Worm (Caenorhabditis elegans) whole organism, midembryonic: Measurements from ENCODE around the gene mob-1.

Source experiments
- T22C8.4 ChIP-seq: fragments of 200-800 bp; sonication (Bioruptor generic); IDR thresholded peaks from 2 replicates; pipeline ENCODE4 v1.3.6; 2022; ENCODE audit warnings: missing genetic modification characterization, missing compliant biosample characterization
- cog-1 ChIP-seq: sonication (generic microtip); optimal IDR thresholded peaks from 2 replicates; lab custom pipeline; 2016; ENCODE audit warnings: missing genetic modification characterization, missing compliant biosample characterization
- flt-1 ChIP-seq: fragments of 200-800 bp; sonication (Bioruptor generic); IDR thresholded peaks from 2 replicates; pipeline ENCODE4 v1.3.6; 2022; ENCODE audit warnings: missing genetic modification characterization, missing compliant biosample characterization
- klf-2 ChIP-seq: fragments of 200-800 bp; sonication (Bioruptor generic); conservative IDR thresholded peaks from 2 replicates; pipeline ENCODE4 v1.3.6; 2022; ENCODE audit warnings: missing genetic modification reagents, missing genetic modification characterization, missing compliant biosample characterization
- med-1 ChIP-seq: sonication (generic microtip); optimal IDR thresholded peaks from 2 replicates; lab custom pipeline; 2017; ENCODE audit warnings: missing genetic modification characterization, mild to moderate bottlenecking, missing compliant biosample characterization, antibody characterized with exemption, missing genetic modification reagents; ENCODE audit not compliant: insufficient read depth
- ref-1 ChIP-seq: fragments of 200-800 bp; sonication (Bioruptor generic); conservative IDR thresholded peaks from 2 replicates; pipeline ENCODE4 v1.3.6; 2022; ENCODE audit warnings: missing genetic modification reagents, missing genetic modification characterization, missing compliant biosample characterization
- tab-1 ChIP-seq: fragments of 200-800 bp; sonication (Bioruptor generic); IDR thresholded peaks from 2 replicates; pipeline ENCODE4 v1.3.6; 2022; ENCODE audit warnings: missing genetic modification characterization, missing compliant biosample characterization
- ztf-23 ChIP-seq: fragments of 200-800 bp; sonication (Bioruptor generic); IDR thresholded peaks from 2 replicates; pipeline ENCODE4 v1.3.6; 2022; ENCODE audit warnings: missing genetic modification reagents, missing genetic modification characterization, missing compliant biosample characterization
- ztf-29 ChIP-seq: fragments of 200-800 bp; sonication (Bioruptor generic); IDR thresholded peaks from 2 replicates; pipeline ENCODE4 v1.3.6; 2022; ENCODE audit warnings: missing genetic modification reagents, missing genetic modification characterization, missing compliant biosample characterization

mob-1 gene

DNA sequence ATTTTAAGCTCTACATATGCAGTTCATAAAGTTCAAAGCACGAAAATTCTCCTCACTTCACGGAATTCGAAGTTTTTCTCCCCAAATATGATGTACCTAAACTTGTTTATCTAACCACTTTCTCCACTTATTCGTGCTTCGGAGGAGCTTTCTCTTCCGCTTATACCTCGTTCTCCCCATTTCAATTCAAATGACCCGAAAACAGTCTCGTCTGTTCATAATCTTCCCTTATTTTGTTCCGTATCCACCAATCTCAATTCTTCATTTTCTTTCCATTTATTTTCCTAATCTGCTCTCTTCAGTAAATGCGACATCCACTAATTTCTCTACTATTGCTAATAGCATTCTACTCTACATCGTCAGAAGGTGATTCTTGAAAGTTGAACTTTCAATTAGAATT is 25.0 kb downstream of the mob-1 start, which contains the start of gene let-653:
TSS of gene let-653 (plus strand) at position 301 of the 400 bp plus-strand sequence.
- no peak for TF ChIP-seq T22C8.4 (GFP tag; lab: Robert Waterston, UW)
- no peak for TF ChIP-seq med-1 (GFP tag; lab: Kevin White, UChicago)
- TF ChIP-seq flt-1 (GFP tag; lab: Robert Waterston, UW): no peak
- no peak for TF ChIP-seq tab-1 (GFP tag; lab: Robert Waterston, UW)
- no peak for TF ChIP-seq ztf-29
- TF ChIP-seq klf-2 (GFP tag; lab: Robert Waterston, UW): no peak
- no peak for TF ChIP-seq ztf-23 (GFP tag; lab: Robert Waterston, UW)
- TF ChIP-seq ref-1 (GFP tag; lab: Robert Waterston, UW): no peak

DNA sequence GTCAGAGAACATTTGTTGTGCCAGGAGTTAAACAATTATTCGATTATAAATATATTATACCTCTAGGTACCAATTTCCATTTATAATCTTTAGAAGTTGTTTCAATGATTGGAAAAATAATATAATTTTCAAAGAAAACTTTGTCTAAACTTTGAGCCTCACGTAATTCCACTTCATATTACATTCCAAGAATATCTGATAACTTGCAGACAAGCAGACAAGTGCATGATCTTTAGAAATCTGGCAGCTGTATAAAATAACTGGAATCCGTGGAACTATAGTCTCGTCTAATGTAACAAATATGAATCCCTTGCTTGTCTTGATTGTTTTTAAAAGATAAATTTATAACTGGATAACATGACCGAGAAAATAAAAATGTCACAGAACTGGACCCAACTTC is 32.2 kb downstream of the mob-1 start:
- no peak for TF ChIP-seq med-1 (GFP tag; lab: Kevin White, UChicago)
- no peak for TF ChIP-seq ref-1 (GFP tag; lab: Robert Waterston, UW)
- TF ChIP-seq cog-1 (tag; lab: Kevin White, UChicago): no peak
- no peak for TF ChIP-seq flt-1 (GFP tag; lab: Robert Waterston, UW)
- no peak for TF ChIP-seq klf-2 (GFP tag; lab: Robert Waterston, UW)

DNA sequence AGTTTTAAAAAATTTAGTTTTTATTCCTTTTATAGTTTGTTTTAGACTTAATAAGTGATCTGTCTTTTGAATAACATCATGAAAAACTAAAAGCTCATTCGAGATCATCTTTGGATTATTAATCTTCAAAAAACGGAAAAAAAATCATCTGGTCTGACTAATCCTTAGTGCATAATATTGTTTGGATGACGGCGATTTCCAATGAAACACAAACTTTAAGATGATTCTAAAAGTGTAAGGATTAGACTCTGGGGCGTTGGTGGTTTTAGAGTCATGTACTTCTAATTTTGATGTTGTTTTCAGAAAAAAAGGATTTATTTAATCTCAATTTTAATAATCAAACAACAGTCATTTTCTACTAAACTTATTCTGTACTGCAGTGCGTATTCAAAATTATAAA is 33.0 kb downstream of the mob-1 start:
- TF ChIP-seq T22C8.4 (GFP tag; lab: Robert Waterston, UW): no peak
- no peak for TF ChIP-seq klf-2 (GFP tag; lab: Robert Waterston, UW)
- no peak for TF ChIP-seq med-1 (GFP tag; lab: Kevin White, UChicago)
- no peak for TF ChIP-seq ref-1 (GFP tag; lab: Robert Waterston, UW)
- TF ChIP-seq ztf-29: no peak
- no peak for TF ChIP-seq cog-1 (tag; lab: Kevin White, UChicago)
- TF ChIP-seq ztf-23 (GFP tag; lab: Robert Waterston, UW): no peak
- no peak for TF ChIP-seq flt-1 (GFP tag; lab: Robert Waterston, UW)
- no peak for TF ChIP-seq tab-1 (GFP tag; lab: Robert Waterston, UW)

DNA sequence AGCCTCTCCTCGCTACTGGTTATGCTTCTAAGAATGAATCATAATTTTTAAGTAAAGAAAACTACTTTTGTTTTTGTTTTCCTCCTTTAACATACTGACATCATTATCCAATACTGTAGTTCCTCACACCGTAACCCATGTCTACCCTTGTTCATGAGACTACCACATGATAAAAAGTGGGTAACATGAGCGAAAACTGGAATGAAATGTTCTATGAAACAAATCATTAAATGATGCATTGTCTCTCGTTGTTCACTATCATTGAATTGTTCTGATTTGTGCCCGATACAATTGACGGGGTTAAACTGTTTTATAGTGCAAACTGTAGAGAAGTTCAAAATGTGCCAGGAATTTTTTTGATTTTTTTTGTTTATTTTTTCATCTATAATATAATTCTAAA is 37.4 kb downstream of the mob-1 start:
- TF ChIP-seq ztf-23 (GFP tag; lab: Robert Waterston, UW) (no peak), ref-1 (GFP tag; lab: Robert Waterston, UW) (no peak), klf-2 (GFP tag; lab: Robert Waterston, UW) (no peak), med-1 (GFP tag; lab: Kevin White, UChicago) (no peak), tab-1 (GFP tag; lab: Robert Waterston, UW) (no peak), ztf-29 (no peak), cog-1 (tag; lab: Kevin White, UChicago) (no peak), T22C8.4 (GFP tag; lab: Robert Waterston, UW) (no peak), flt-1 (GFP tag; lab: Robert Waterston, UW) (no peak)

DNA sequence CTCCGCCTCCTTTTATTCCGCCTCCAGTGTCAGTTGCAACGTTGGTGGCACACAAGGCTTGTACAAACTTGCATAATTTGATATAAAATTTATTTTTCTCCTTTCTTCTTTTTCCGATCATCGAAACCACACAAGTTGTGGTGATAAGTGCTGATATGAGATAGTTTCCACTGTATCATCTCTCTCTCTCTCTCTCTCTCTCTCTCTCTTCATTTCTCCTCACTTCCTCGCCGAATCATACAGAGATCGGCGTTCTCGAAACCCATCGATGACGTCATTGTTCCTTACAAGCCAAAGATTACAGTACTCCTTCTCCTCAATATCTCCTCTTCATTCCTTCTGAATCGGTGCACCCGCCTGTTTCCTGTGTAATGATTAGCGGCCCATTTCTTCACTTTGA is 39.0 kb downstream of the mob-1 start, which contains the start of gene nhr-43:
TSS of gene nhr-43 (plus strand) at position 233 of the 400 bp plus-strand sequence.
- TF ChIP-seq ztf-23 (GFP tag; lab: Robert Waterston, UW) (no peak), flt-1 (GFP tag; lab: Robert Waterston, UW) (no peak), tab-1 (GFP tag; lab: Robert Waterston, UW) (no peak)

DNA sequence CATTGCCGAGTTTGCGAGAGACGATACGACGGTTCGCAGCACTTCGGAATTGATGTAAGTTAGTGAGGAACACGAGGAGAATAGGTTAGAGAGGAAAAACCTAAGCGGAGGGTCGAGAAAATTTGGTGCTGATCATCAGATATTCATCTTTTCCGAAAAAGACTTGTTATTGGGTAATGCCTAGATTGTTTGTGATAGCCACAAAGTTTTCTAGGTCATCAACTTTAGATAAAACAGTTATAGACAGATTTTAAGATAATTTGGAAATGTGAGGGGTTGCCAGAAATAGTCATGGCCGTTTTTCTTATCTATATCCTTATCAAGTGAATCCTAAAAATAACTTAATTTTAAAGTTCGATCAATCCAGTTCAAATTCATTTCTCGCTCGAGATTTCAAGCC is 40.0 kb downstream of the mob-1 start:
- TF ChIP-seq T22C8.4 (GFP tag; lab: Robert Waterston, UW) (no peak), cog-1 (tag; lab: Kevin White, UChicago) (no peak), ztf-29 (no peak), ztf-23 (GFP tag; lab: Robert Waterston, UW) (no peak), klf-2 (GFP tag; lab: Robert Waterston, UW) (no peak), med-1 (GFP tag; lab: Kevin White, UChicago) (no peak), flt-1 (GFP tag; lab: Robert Waterston, UW) (no peak), ref-1 (GFP tag; lab: Robert Waterston, UW) (no peak), tab-1 (GFP tag; lab: Robert Waterston, UW) (no peak)

DNA sequence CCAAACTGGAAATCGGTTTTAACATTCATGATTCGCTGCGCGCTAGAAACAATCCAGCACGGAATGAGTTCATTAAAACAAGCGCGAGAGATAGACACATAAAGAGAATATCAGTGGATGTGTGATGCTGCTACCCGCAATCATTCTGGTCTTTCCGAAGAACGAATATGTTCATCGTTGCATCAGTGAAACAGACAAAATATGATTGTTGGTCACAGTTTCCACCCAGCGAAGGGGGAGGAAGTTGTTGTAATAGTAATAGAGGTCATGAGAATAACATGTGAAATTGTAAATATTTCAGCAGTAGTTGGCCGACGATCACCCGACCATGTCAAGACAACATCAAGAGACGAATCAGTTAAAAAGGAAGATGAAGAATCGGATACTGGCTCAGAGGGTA is 40.9 kb downstream of the mob-1 start:
- no peak for TF ChIP-seq ref-1 (GFP tag; lab: Robert Waterston, UW)
- TF ChIP-seq cog-1 (tag; lab: Kevin White, UChicago): no peak
- no peak for TF ChIP-seq flt-1 (GFP tag; lab: Robert Waterston, UW)
- TF ChIP-seq T22C8.4 (GFP tag; lab: Robert Waterston, UW): no peak
- no peak for TF ChIP-seq tab-1 (GFP tag; lab: Robert Waterston, UW)
- TF ChIP-seq klf-2 (GFP tag; lab: Robert Waterston, UW): no peak
- no peak for TF ChIP-seq ztf-29
- TF ChIP-seq med-1 (GFP tag; lab: Kevin White, UChicago): no peak
- no peak for TF ChIP-seq ztf-23 (GFP tag; lab: Robert Waterston, UW)

DNA sequence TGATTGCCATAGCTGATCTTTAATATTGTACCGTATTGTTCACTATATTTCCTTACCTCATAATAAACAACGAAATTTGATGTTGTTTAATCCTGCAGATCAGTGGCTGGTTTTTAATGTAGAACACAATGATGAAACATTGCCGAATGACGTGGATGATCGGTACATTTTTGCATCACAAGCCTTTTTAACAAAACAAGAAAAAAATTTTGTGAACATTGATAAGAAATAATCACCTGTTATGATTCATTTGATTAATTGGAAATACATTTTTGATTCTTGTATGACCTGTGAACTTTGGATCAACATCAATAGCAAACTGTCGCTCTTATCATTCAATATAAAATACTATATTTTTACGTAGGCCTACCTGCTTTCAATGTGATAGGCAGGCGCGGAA is 42.5 kb downstream of the mob-1 start:
- TF ChIP-seq ztf-23 (GFP tag; lab: Robert Waterston, UW) (no peak), tab-1 (GFP tag; lab: Robert Waterston, UW) (no peak), med-1 (GFP tag; lab: Kevin White, UChicago) (no peak), flt-1 (GFP tag; lab: Robert Waterston, UW) (no peak), cog-1 (tag; lab: Kevin White, UChicago) (no peak), ref-1 (GFP tag; lab: Robert Waterston, UW) (no peak), T22C8.4 (GFP tag; lab: Robert Waterston, UW) (no peak), klf-2 (GFP tag; lab: Robert Waterston, UW) (no peak), ztf-29 (no peak)

DNA sequence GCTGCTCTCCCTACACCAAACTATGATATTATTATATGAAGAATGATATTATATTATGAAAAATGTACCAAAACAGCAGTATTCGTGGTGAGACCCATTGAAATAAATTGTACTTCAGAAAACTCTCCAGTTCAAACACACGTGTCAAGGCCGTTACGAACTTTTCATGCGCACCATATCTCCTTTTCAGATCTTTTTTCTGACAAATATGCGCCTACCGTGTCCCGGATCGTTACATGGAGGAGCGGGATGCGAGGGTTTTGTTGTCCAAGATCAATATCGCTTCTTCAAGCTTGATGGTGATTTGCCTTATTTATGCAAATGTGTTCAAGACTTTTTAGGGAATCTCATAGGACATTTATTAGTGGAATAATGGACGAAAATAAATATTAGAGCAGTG is 43.3 kb downstream of the mob-1 start:
- no peak for TF ChIP-seq med-1 (GFP tag; lab: Kevin White, UChicago)
- no peak for TF ChIP-seq ref-1 (GFP tag; lab: Robert Waterston, UW)
- no peak for TF ChIP-seq tab-1 (GFP tag; lab: Robert Waterston, UW)
- TF ChIP-seq flt-1 (GFP tag; lab: Robert Waterston, UW): no peak
- TF ChIP-seq klf-2 (GFP tag; lab: Robert Waterston, UW): no peak
- no peak for TF ChIP-seq T22C8.4 (GFP tag; lab: Robert Waterston, UW)
- no peak for TF ChIP-seq ztf-29
- no peak for TF ChIP-seq cog-1 (tag; lab: Kevin White, UChicago)
- no peak for TF ChIP-seq ztf-23 (GFP tag; lab: Robert Waterston, UW)
